Worm (Caenorhabditis elegans) whole organism, mixed stage, embryonic: ENCODE measurements around the gene che-2.

Experiments used
- M03D4.4 ChIP-seq: sonication (generic microtip); optimal IDR thresholded peaks from 2 replicates; lab custom pipeline; 2017; ENCODE audit warnings: mild to moderate bottlenecking, missing genetic modification characterization, missing compliant biosample characterization
- bed-3 ChIP-seq: fragments of 200-800 bp; sonication (Bioruptor generic); optimal IDR thresholded peaks from 3 replicates; lab custom pipeline; 2018; ENCODE audit warnings: mild to moderate bottlenecking, missing genetic modification characterization, moderate library complexity, missing compliant biosample characterization
- blmp-1 ChIP-seq: fragments of 150-350 bp; optimal IDR thresholded peaks from 2 replicates; lab custom pipeline; 2014; ENCODE audit warnings: missing biosample characterization, missing genetic modification characterization
- ceh-39 ChIP-seq: fragments of 150-350 bp; optimal IDR thresholded peaks from 2 replicates; lab custom pipeline; 2014; ENCODE audit warnings: missing biosample characterization, missing genetic modification characterization
- ceh-43 ChIP-seq: fragments of 200-800 bp; sonication (Bioruptor generic); optimal IDR thresholded peaks from 2 replicates; lab custom pipeline; 2018; ENCODE audit warnings: mild to moderate bottlenecking, missing genetic modification characterization, moderate library complexity, missing compliant biosample characterization
- ceh-83 ChIP-seq: fragments of 200-800 bp; sonication (Bioruptor generic); optimal IDR thresholded peaks from 2 replicates; lab custom pipeline; 2018; ENCODE audit warnings: mild to moderate bottlenecking, missing genetic modification characterization, missing compliant biosample characterization
- ces-1 ChIP-seq: fragments of 150-350 bp; optimal IDR thresholded peaks from 2 replicates; lab custom pipeline; 2014; ENCODE audit warnings: missing biosample characterization, missing genetic modification reagents, missing genetic modification characterization
- cnd-1 ChIP-seq: fragments of 200-800 bp; sonication (Bioruptor generic); optimal IDR thresholded peaks from 2 replicates; lab custom pipeline; 2018; ENCODE audit warnings: mild to moderate bottlenecking, missing genetic modification characterization, missing compliant biosample characterization
- drap-1 ChIP-seq: fragments of 200-800 bp; sonication (Bioruptor generic); optimal IDR thresholded peaks from 3 replicates; lab custom pipeline; 2018; ENCODE audit warnings: mild to moderate bottlenecking, missing genetic modification characterization, missing compliant biosample characterization
- elt-1 ChIP-seq: sonication (generic microtip); optimal IDR thresholded peaks from 2 replicates; lab custom pipeline; 2017; ENCODE audit warnings: missing genetic modification characterization, mild to moderate bottlenecking, missing compliant biosample characterization, antibody characterized with exemption, moderate library complexity, borderline replicate concordance; ENCODE audit not compliant: insufficient read depth
- elt-3 ChIP-seq: fragments of 150-350 bp; optimal IDR thresholded peaks from 2 replicates; lab custom pipeline; 2014; ENCODE audit warnings: missing biosample characterization, missing genetic modification characterization
- ham-2 ChIP-seq: fragments of 200-800 bp; sonication (Bioruptor generic); optimal IDR thresholded peaks from 2 replicates; lab custom pipeline; 2018; ENCODE audit warnings: mild to moderate bottlenecking, missing genetic modification characterization, missing compliant biosample characterization
- hlh-1 ChIP-seq: fragments of 150-350 bp; optimal IDR thresholded peaks from 2 replicates; lab custom pipeline; 2014; ENCODE audit warnings: missing biosample characterization, missing genetic modification reagents, missing genetic modification characterization
- lin-13 ChIP-seq: fragments of 150-350 bp; optimal IDR thresholded peaks from 2 replicates; lab custom pipeline; 2014; ENCODE audit warnings: missing biosample characterization, missing genetic modification characterization
- lsy-2 ChIP-seq: fragments of 150-350 bp; optimal IDR thresholded peaks from 2 replicates; lab custom pipeline; 2014; ENCODE audit warnings: missing biosample characterization, missing genetic modification characterization
- mab-5 ChIP-seq: fragments of 150-350 bp; optimal IDR thresholded peaks from 2 replicates; lab custom pipeline; 2014; ENCODE audit warnings: missing biosample characterization, missing genetic modification characterization
- mep-1 ChIP-seq: fragments of 150-350 bp; optimal IDR thresholded peaks from 2 replicates; lab custom pipeline; 2017; ENCODE audit warnings: missing biosample characterization, missing genetic modification reagents, missing genetic modification characterization, inconsistent platforms
- mls-2 ChIP-seq: sonication (generic microtip); optimal IDR thresholded peaks from 2 replicates; lab custom pipeline; 2016; ENCODE audit warnings: mild to moderate bottlenecking, missing genetic modification characterization, moderate library complexity, missing compliant biosample characterization
- nhr-12 ChIP-seq: fragments of 150-350 bp; optimal IDR thresholded peaks from 2 replicates; lab custom pipeline; 2014; ENCODE audit warnings: missing biosample characterization, missing genetic modification characterization
- nhr-237 ChIP-seq: fragments of 150-350 bp; optimal IDR thresholded peaks from 2 replicates; lab custom pipeline; 2014; ENCODE audit warnings: missing biosample characterization, missing genetic modification characterization
- nhr-28 ChIP-seq: fragments of 150-350 bp; optimal IDR thresholded peaks from 2 replicates; lab custom pipeline; 2014; ENCODE audit warnings: missing biosample characterization, missing genetic modification characterization
- nhr-76 ChIP-seq: sonication (generic microtip); optimal IDR thresholded peaks from 2 replicates; lab custom pipeline; 2017; ENCODE audit warnings: missing biosample characterization, missing genetic modification characterization
- sem-2 ChIP-seq: fragments of 200-800 bp; sonication (Bioruptor generic); optimal IDR thresholded peaks from 2 replicates; lab custom pipeline; 2018; ENCODE audit warnings: mild to moderate bottlenecking, missing genetic modification characterization, missing compliant biosample characterization
- sptf-1 ChIP-seq: sonication (generic microtip); optimal IDR thresholded peaks from 2 replicates; lab custom pipeline; 2017; ENCODE audit warnings: mild to moderate bottlenecking, missing genetic modification characterization, moderate library complexity, missing compliant biosample characterization
- tbx-8 ChIP-seq: fragments of 200-800 bp; sonication (Bioruptor generic); optimal IDR thresholded peaks from 2 replicates; lab custom pipeline; 2018; ENCODE audit warnings: mild to moderate bottlenecking, missing genetic modification characterization, moderate library complexity, missing compliant biosample characterization
- unc-120 ChIP-seq: sonication (generic microtip); optimal IDR thresholded peaks from 2 replicates; lab custom pipeline; 2017; ENCODE audit warnings: missing genetic modification characterization, missing compliant biosample characterization; ENCODE audit not compliant: poor library complexity, severe bottlenecking
- unc-62 ChIP-seq: fragments of 150-350 bp; optimal IDR thresholded peaks from 2 replicates; lab custom pipeline; 2014; ENCODE audit warnings: missing biosample characterization, missing genetic modification reagents, missing genetic modification characterization
- zip-8 ChIP-seq: fragments of 150-350 bp; optimal IDR thresholded peaks from 2 replicates; lab custom pipeline; 2014; ENCODE audit warnings: missing biosample characterization, missing genetic modification characterization
- ztf-11 ChIP-seq: fragments of 150-350 bp; optimal IDR thresholded peaks from 2 replicates; lab custom pipeline; 2014; ENCODE audit warnings: missing biosample characterization, missing genetic modification characterization

The che-2 gene

ce11 chrX:492919-493318, 11.7 kb downstream of the che-2 start, which contains the start of gene B0310.1:
TSS of gene B0310.1 (plus strand) at chrX:493228.
- TF ChIP-seq hlh-1 (tag; lab: Kevin White, UChicago) (peak; percentile 79), unc-120 (tag; lab: Kevin White, UChicago) (peak; percentile 66), unc-62 (peak; percentile 68), elt-3 (tag; lab: Kevin White, UChicago) (no peak)

- TF ChIP-seq ceh-43 (GFP tag; lab: Kevin White, UChicago) (no peak), nhr-76 (tag; lab: Kevin White, UChicago) (no peak), ham-2 (GFP tag; lab: Kevin White, UChicago) (no peak), elt-1 (tag; lab: Kevin White, UChicago) (no peak), nhr-237 (tag; lab: Kevin White, UChicago) (no peak), unc-120 (tag; lab: Kevin White, UChicago) (no peak), sptf-1 (tag; lab: Kevin White, UChicago) (no peak), ztf-11 (tag; lab: Kevin White, UChicago) (no peak), nhr-12 (no peak), drap-1 (GFP tag; lab: Kevin White, UChicago) (no peak), sem-2 (GFP tag; lab: Kevin White, UChicago) (no peak), M03D4.4 (tag; lab: Kevin White, UChicago) (no peak), unc-62 (no peak), blmp-1 (no peak), tbx-8 (GFP tag; lab: Kevin White, UChicago) (no peak), ces-1 (GFP tag; lab: Kevin White, UChicago) (no peak), bed-3 (GFP tag; lab: Kevin White, UChicago) (no peak), ceh-83 (GFP tag; lab: Kevin White, UChicago) (no peak), cnd-1 (tag; lab: Kevin White, UChicago) (no peak)
Observed at ce11 chrX:496795-497194, 15.5 kb downstream of the che-2 start.

ce11 chrX:498640-499039, 17.4 kb downstream of the che-2 start:
- TF ChIP-seq unc-62 = peak; percentile 2
- TF ChIP-seq mab-5 (tag; lab: Kevin White, UChicago) = no peak

ce11 chrX:504046-504843, 23.0 kb downstream of the che-2 start:
- TF ChIP-seq mep-1 (tag; lab: Kevin White, UChicago) (no peak), zip-8 (tag; lab: Kevin White, UChicago) (no peak), elt-1 (tag; lab: Kevin White, UChicago) (peak; percentile 40), nhr-28 (tag; lab: Kevin White, UChicago) (no peak), lsy-2 (tag; lab: Kevin White, UChicago) (peak; percentile 43), drap-1 (GFP tag; lab: Kevin White, UChicago) (no peak), ceh-83 (GFP tag; lab: Kevin White, UChicago) (no peak), sem-2 (GFP tag; lab: Kevin White, UChicago) (no peak), ceh-39 (tag; lab: Kevin White, UChicago) (no peak), hlh-1 (tag; lab: Kevin White, UChicago) (no peak), unc-62 (no peak), unc-120 (tag; lab: Kevin White, UChicago) (no peak), mab-5 (tag; lab: Kevin White, UChicago) (no peak)

ce11 chrX:505014-505413, 23.8 kb downstream of the che-2 start:
- TF ChIP-seq mep-1 (tag; lab: Kevin White, UChicago) (no peak), elt-3 (tag; lab: Kevin White, UChicago) (no peak), ceh-39 (tag; lab: Kevin White, UChicago) (no peak), cnd-1 (tag; lab: Kevin White, UChicago) (no peak), ceh-43 (GFP tag; lab: Kevin White, UChicago) (no peak), lin-13 (tag; lab: Kevin White, UChicago) (no peak), mls-2 (tag; lab: Kevin White, UChicago) (no peak), unc-120 (tag; lab: Kevin White, UChicago) (no peak), bed-3 (GFP tag; lab: Kevin White, UChicago) (no peak)
